Worm (Caenorhabditis elegans) whole organism, midembryonic: ENCODE results near the gene M60.7.

Experiments used
- T22C8.4 ChIP-seq: fragments of 200-800 bp; sonication (Bioruptor generic); IDR thresholded peaks from 2 replicates; pipeline ENCODE4 v1.3.6; 2022; ENCODE audit warnings: missing genetic modification characterization, missing compliant biosample characterization
- tab-1 ChIP-seq: fragments of 200-800 bp; sonication (Bioruptor generic); IDR thresholded peaks from 2 replicates; pipeline ENCODE4 v1.3.6; 2022; ENCODE audit warnings: missing genetic modification characterization, missing compliant biosample characterization

ce11 chrX:8286164-8286563 lies 25.2 kb upstream of the M60.7 start:
- no peak for TF ChIP-seq tab-1 (GFP tag; lab: Robert Waterston, UW)
- TF ChIP-seq T22C8.4, result no peak
